Fruit fly (Drosophila melanogaster) whole organism, wandering third instar larva: ENCODE results near the gene Tmem43.

Source experiments
- Jra ChIP-seq: sonication (Bioruptor generic); optimal IDR thresholded peaks from 2 replicates; lab custom pipeline; 2016; ENCODE audit warnings: missing biosample characterization, missing genetic modification characterization
- br ChIP-seq: fragments of 200-800 bp; sonication (Bioruptor generic); optimal IDR thresholded peaks from 2 replicates; lab custom pipeline; 2016; ENCODE audit warnings: missing biosample characterization, missing genetic modification characterization
- fru ChIP-seq: fragments of 200-800 bp; sonication (Bioruptor generic); optimal IDR thresholded peaks from 3 replicates; lab custom pipeline; 2016; ENCODE audit warnings: missing biosample characterization, mild to moderate bottlenecking, missing genetic modification characterization

dm6 chr3L:7910916-7911467 is 3.9 kb downstream of the Tmem43 start:
- TF ChIP-seq Jra (GFP tag; lab: Kevin White, UChicago) (no peak), br (GFP tag; lab: Kevin White, UChicago) (peak; percentile 2), fru (GFP tag; lab: Kevin White, UChicago) (no peak)
